Worm (Caenorhabditis elegans) whole organism, mixed stage, embryonic: Measurements from ENCODE around the gene C49A9.1.

ENCODE experiments used
- lsy-2 ChIP-seq: fragments of 150-350 bp; optimal IDR thresholded peaks from 2 replicates; lab custom pipeline; 2014; ENCODE audit warnings: missing biosample characterization, missing genetic modification characterization
- mab-5 ChIP-seq: fragments of 150-350 bp; optimal IDR thresholded peaks from 2 replicates; lab custom pipeline; 2014; ENCODE audit warnings: missing biosample characterization, missing genetic modification characterization
- pha-4 ChIP-seq: fragments of 150-350 bp; optimal IDR thresholded peaks from 2 replicates; lab custom pipeline; 2018; ENCODE audit warnings: missing biosample characterization, missing genetic modification reagents, missing genetic modification characterization
- unc-39 ChIP-seq: fragments of 150-350 bp; optimal IDR thresholded peaks from 2 replicates; lab custom pipeline; 2014; ENCODE audit warnings: missing biosample characterization, missing genetic modification characterization
- unc-62 ChIP-seq: fragments of 150-350 bp; optimal IDR thresholded peaks from 2 replicates; lab custom pipeline; 2014; ENCODE audit warnings: missing biosample characterization, missing genetic modification reagents, missing genetic modification characterization

ce11 chrIV:6217066-6217465 lies 10.9 kb upstream of the C49A9.1 start, which contains the start of gene C49A9.9:
- TF ChIP-seq unc-62, result no peak
- no peak for TF ChIP-seq lsy-2
- TF ChIP-seq pha-4 (tag; lab: Kevin White, UChicago), result no peak
- no peak for TF ChIP-seq unc-39
- TF ChIP-seq mab-5 (tag; lab: Kevin White, UChicago), result no peak
